Worm (Caenorhabditis elegans) whole organism, mixed stage, embryonic: ENCODE measurements around the gene F01G4.4.
A peak's percentile ranks its signal among the peaks of the same experiment; 100 is the strongest.

ENCODE experiments used
- M03D4.4 ChIP-seq: sonication (generic microtip); optimal IDR thresholded peaks from 2 replicates; lab custom pipeline; 2017; ENCODE audit warnings: mild to moderate bottlenecking, missing genetic modification characterization, missing compliant biosample characterization
- ceh-39 ChIP-seq: fragments of 150-350 bp; optimal IDR thresholded peaks from 2 replicates; lab custom pipeline; 2014; ENCODE audit warnings: missing biosample characterization, missing genetic modification characterization
- ceh-43 ChIP-seq: fragments of 200-800 bp; sonication (Bioruptor generic); optimal IDR thresholded peaks from 2 replicates; lab custom pipeline; 2018; ENCODE audit warnings: mild to moderate bottlenecking, missing genetic modification characterization, moderate library complexity, missing compliant biosample characterization
- ceh-83 ChIP-seq: fragments of 200-800 bp; sonication (Bioruptor generic); optimal IDR thresholded peaks from 2 replicates; lab custom pipeline; 2018; ENCODE audit warnings: mild to moderate bottlenecking, missing genetic modification characterization, missing compliant biosample characterization
- ces-1 ChIP-seq: fragments of 150-350 bp; optimal IDR thresholded peaks from 2 replicates; lab custom pipeline; 2014; ENCODE audit warnings: missing biosample characterization, missing genetic modification reagents, missing genetic modification characterization
- cnd-1 ChIP-seq: fragments of 200-800 bp; sonication (Bioruptor generic); optimal IDR thresholded peaks from 2 replicates; lab custom pipeline; 2018; ENCODE audit warnings: mild to moderate bottlenecking, missing genetic modification characterization, missing compliant biosample characterization
- drap-1 ChIP-seq: fragments of 200-800 bp; sonication (Bioruptor generic); optimal IDR thresholded peaks from 3 replicates; lab custom pipeline; 2018; ENCODE audit warnings: mild to moderate bottlenecking, missing genetic modification characterization, missing compliant biosample characterization
- elt-1 ChIP-seq: sonication (generic microtip); optimal IDR thresholded peaks from 2 replicates; lab custom pipeline; 2017; ENCODE audit warnings: missing genetic modification characterization, mild to moderate bottlenecking, missing compliant biosample characterization, antibody characterized with exemption, moderate library complexity, borderline replicate concordance; ENCODE audit not compliant: insufficient read depth
- elt-3 ChIP-seq: fragments of 150-350 bp; optimal IDR thresholded peaks from 2 replicates; lab custom pipeline; 2014; ENCODE audit warnings: missing biosample characterization, missing genetic modification characterization
- ham-2 ChIP-seq: fragments of 200-800 bp; sonication (Bioruptor generic); optimal IDR thresholded peaks from 2 replicates; lab custom pipeline; 2018; ENCODE audit warnings: mild to moderate bottlenecking, missing genetic modification characterization, missing compliant biosample characterization
- hlh-1 ChIP-seq: fragments of 150-350 bp; optimal IDR thresholded peaks from 2 replicates; lab custom pipeline; 2014; ENCODE audit warnings: missing biosample characterization, missing genetic modification reagents, missing genetic modification characterization
- lin-13 ChIP-seq: fragments of 150-350 bp; optimal IDR thresholded peaks from 2 replicates; lab custom pipeline; 2014; ENCODE audit warnings: missing biosample characterization, missing genetic modification characterization
- lin-32 ChIP-seq: fragments of 200-800 bp; sonication (Bioruptor generic); optimal IDR thresholded peaks from 2 replicates; lab custom pipeline; 2018; ENCODE audit warnings: mild to moderate bottlenecking, missing genetic modification characterization, missing compliant biosample characterization
- lsy-2 ChIP-seq: fragments of 150-350 bp; optimal IDR thresholded peaks from 2 replicates; lab custom pipeline; 2014; ENCODE audit warnings: missing biosample characterization, missing genetic modification characterization
- mab-5 ChIP-seq: fragments of 150-350 bp; optimal IDR thresholded peaks from 2 replicates; lab custom pipeline; 2014; ENCODE audit warnings: missing biosample characterization, missing genetic modification characterization
- mep-1 ChIP-seq: fragments of 150-350 bp; optimal IDR thresholded peaks from 2 replicates; lab custom pipeline; 2017; ENCODE audit warnings: missing biosample characterization, missing genetic modification reagents, missing genetic modification characterization, inconsistent platforms
- mls-2 ChIP-seq: sonication (generic microtip); optimal IDR thresholded peaks from 2 replicates; lab custom pipeline; 2016; ENCODE audit warnings: mild to moderate bottlenecking, missing genetic modification characterization, moderate library complexity, missing compliant biosample characterization
- nhr-12 ChIP-seq: fragments of 150-350 bp; optimal IDR thresholded peaks from 2 replicates; lab custom pipeline; 2014; ENCODE audit warnings: missing biosample characterization, missing genetic modification characterization
- nhr-2 ChIP-seq: fragments of 150-350 bp; optimal IDR thresholded peaks from 2 replicates; lab custom pipeline; 2014; ENCODE audit warnings: missing biosample characterization, missing genetic modification characterization
- nhr-237 ChIP-seq: fragments of 150-350 bp; optimal IDR thresholded peaks from 2 replicates; lab custom pipeline; 2014; ENCODE audit warnings: missing biosample characterization, missing genetic modification characterization
- pha-4 ChIP-seq: fragments of 150-350 bp; optimal IDR thresholded peaks from 2 replicates; lab custom pipeline; 2018; ENCODE audit warnings: missing biosample characterization, missing genetic modification reagents, missing genetic modification characterization
- snpc-4 ChIP-seq: fragments of 150-350 bp; optimal IDR thresholded peaks from 2 replicates; lab custom pipeline; 2014; ENCODE audit warnings: missing biosample characterization, missing genetic modification characterization
- sptf-1 ChIP-seq: sonication (generic microtip); optimal IDR thresholded peaks from 2 replicates; lab custom pipeline; 2017; ENCODE audit warnings: mild to moderate bottlenecking, missing genetic modification characterization, moderate library complexity, missing compliant biosample characterization
- tbx-8 ChIP-seq: fragments of 200-800 bp; sonication (Bioruptor generic); optimal IDR thresholded peaks from 2 replicates; lab custom pipeline; 2018; ENCODE audit warnings: mild to moderate bottlenecking, missing genetic modification characterization, moderate library complexity, missing compliant biosample characterization
- unc-120 ChIP-seq: sonication (generic microtip); optimal IDR thresholded peaks from 2 replicates; lab custom pipeline; 2017; ENCODE audit warnings: missing genetic modification characterization, missing compliant biosample characterization; ENCODE audit not compliant: poor library complexity, severe bottlenecking
- unc-39 ChIP-seq: fragments of 150-350 bp; optimal IDR thresholded peaks from 2 replicates; lab custom pipeline; 2014; ENCODE audit warnings: missing biosample characterization, missing genetic modification characterization
- unc-62 ChIP-seq: fragments of 150-350 bp; optimal IDR thresholded peaks from 2 replicates; lab custom pipeline; 2014; ENCODE audit warnings: missing biosample characterization, missing genetic modification reagents, missing genetic modification characterization
- zip-8 ChIP-seq: fragments of 150-350 bp; optimal IDR thresholded peaks from 2 replicates; lab custom pipeline; 2014; ENCODE audit warnings: missing biosample characterization, missing genetic modification characterization
- ztf-11 ChIP-seq: fragments of 150-350 bp; optimal IDR thresholded peaks from 2 replicates; lab custom pipeline; 2014; ENCODE audit warnings: missing biosample characterization, missing genetic modification characterization

The F01G4.4 gene

DNA sequence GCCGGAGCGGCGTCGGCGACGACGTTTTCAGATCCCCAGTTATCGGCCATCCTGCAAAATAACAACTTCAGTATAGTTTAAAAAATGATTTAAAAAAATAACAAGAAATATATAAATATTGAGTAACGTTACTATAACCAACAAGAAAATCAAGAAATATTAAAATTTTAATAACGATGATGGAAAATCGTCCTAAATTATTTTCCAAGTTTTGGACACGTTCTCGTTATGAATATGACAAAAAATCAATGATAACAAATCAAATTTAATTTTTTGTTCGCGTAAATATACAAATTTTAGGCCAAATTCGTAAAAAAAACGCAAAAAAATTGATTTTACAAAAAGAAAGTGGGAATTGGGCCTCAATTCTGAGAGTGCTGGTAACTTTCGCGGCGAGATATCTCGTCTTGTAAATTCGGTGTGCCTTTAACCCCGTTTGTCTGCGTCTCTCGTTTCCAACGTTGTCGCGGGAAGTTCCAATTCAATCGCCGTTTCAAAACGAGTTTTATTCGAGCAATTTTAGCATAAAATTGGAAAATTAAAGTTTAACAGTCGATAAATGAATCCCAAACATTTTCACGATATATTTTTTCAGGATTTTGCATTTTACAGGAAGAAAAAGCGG is 32.0 kb upstream of the F01G4.4 start, which contains the start of gene rps-5 (continued):
- no peak for TF ChIP-seq nhr-2 (tag; lab: Kevin White, UChicago)

DNA sequence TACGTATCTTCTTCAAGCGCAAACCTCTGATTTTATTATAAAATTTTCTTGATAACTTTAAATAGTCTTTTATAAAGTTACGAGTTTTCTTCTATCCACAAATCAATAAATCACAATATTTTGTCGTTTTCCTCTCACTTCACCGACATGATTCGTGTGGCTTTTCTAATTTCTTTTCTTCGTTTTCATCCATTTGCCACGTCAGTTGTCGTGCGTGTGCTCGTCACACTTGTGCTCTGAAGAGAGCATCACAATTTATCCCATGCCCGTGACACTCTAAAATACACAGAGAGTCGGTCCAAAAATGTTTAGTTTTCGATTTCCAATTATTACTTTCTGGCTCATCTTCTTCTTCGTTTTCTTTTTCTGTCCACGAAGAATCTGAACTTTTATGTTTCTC is 31.2 kb upstream of the F01G4.4 start:
- no peak for TF ChIP-seq tbx-8 (GFP tag; lab: Kevin White, UChicago)
- TF ChIP-seq hlh-1 (tag; lab: Kevin White, UChicago) = peak; percentile 75
- no peak for TF ChIP-seq nhr-2 (tag; lab: Kevin White, UChicago)
- no peak for TF ChIP-seq ceh-43
- TF ChIP-seq, all 35 proteins: peak for 1

DNA sequence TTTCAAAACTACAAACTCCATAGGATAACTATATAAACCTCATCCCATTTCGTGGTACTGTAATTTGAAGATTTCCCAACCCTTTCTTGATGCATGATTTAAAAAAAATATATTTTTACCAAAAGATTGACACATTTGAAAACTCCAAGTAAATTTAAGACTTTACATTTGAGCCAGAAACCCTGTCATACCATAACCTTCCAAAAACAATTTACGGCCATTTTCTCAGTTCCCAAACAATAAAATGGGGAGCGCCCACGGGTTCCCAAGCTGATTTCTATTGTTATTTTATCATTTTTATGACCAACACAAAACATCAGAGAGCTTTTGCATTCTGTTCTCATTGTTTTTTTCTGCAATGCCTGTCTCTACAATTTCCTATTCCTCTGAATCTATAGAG is 30.5 kb upstream of the F01G4.4 start, which contains the start of gene clc-9:
Gene clc-9, plus strand, starts transcription at position 301 of the 400 bp plus-strand sequence.
- TF ChIP-seq hlh-1 (tag; lab: Kevin White, UChicago) (no peak), ces-1 (GFP tag; lab: Kevin White, UChicago) (no peak), elt-3 (no peak), lsy-2 (tag; lab: Kevin White, UChicago) (no peak), sptf-1 (tag; lab: Kevin White, UChicago) (no peak), mab-5 (no peak), ceh-83 (GFP tag; lab: Kevin White, UChicago) (no peak), drap-1 (GFP tag; lab: Kevin White, UChicago) (no peak), nhr-12 (tag; lab: Kevin White, UChicago) (no peak), zip-8 (tag; lab: Kevin White, UChicago) (no peak), mep-1 (tag; lab: Kevin White, UChicago) (no peak), ztf-11 (tag; lab: Kevin White, UChicago) (no peak)

DNA sequence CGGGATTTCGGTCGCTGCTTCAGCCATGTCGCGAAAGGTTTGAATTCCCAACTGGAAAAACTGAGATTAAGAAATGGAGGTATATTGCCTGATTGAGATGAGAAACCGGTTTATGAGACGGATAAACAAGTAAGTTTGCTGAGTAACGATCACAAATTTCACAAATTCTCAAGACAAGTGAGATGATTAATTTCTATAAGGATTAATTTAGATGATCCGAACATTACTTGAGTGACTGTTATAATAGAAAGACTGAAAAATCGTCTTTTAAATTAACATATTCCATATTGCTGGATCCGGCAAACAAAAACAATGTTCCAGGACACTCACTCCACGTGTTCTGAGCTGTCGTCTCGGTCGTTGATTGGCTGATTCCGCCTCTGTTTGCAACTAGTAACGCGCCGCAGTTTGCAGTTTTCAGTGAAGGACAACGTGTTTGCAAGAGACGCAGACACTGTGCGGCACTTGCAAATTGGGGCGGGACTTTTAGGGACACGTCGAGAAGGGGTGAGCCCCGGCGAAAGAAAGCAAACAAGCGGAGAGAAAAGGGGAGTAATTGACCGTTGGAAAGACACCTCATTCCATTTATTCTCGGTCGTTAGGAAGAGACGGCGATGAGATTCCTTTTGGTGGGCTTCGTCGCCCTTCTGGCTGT is 24.2 kb upstream of the F01G4.4 start, which contains the start of the genes imp-2 and enpl-1:
Gene imp-2, minus strand, starts transcription at position 51 of the 655 bp plus-strand sequence.
Gene enpl-1, plus strand, starts transcription at position 462 of the 655 bp plus-strand sequence.
- TF ChIP-seq pha-4 (tag; lab: Kevin White, UChicago) = peak; percentile 73
- TF ChIP-seq snpc-4 (tag; lab: Kevin White, UChicago) = no peak
- peak; percentile 38 for TF ChIP-seq ceh-43
- TF ChIP-seq elt-1 (tag; lab: Kevin White, UChicago) = no peak
- TF ChIP-seq hlh-1 (tag; lab: Kevin White, UChicago) = peak; percentile 60
- TF ChIP-seq cnd-1 (tag; lab: Kevin White, UChicago) = peak; percentile 58
- TF ChIP-seq ztf-11 (tag; lab: Kevin White, UChicago) = peak; percentile 18
- TF ChIP-seq ces-1 (GFP tag; lab: Kevin White, UChicago) = peak; percentile 88
- TF ChIP-seq lin-32 (GFP tag; lab: Kevin White, UChicago) = no peak
- TF ChIP-seq nhr-237 = peak; percentile 50
- peak; percentile 88 for TF ChIP-seq lin-13 (tag; lab: Kevin White, UChicago)
- TF ChIP-seq mep-1 (tag; lab: Kevin White, UChicago) = peak; percentile 93
- TF ChIP-seq mab-5 = no peak
- peak; percentile 31 for TF ChIP-seq unc-62 (GFP tag; lab: Kevin White, UChicago)
- TF ChIP-seq ham-2 = peak; percentile 79
- peak; percentile 85 for TF ChIP-seq ceh-39
- no peak for TF ChIP-seq ceh-83 (GFP tag; lab: Kevin White, UChicago)
- peak; percentile 60 for TF ChIP-seq drap-1 (GFP tag; lab: Kevin White, UChicago)
- no peak for TF ChIP-seq nhr-12 (tag; lab: Kevin White, UChicago)
- TF ChIP-seq M03D4.4 = peak; percentile 62
- TF ChIP-seq nhr-2 (tag; lab: Kevin White, UChicago) = peak; percentile 57
- peak; percentile 74 for TF ChIP-seq mls-2
- TF ChIP-seq sptf-1 (tag; lab: Kevin White, UChicago) = peak; percentile 79
- peak; percentile 87 for TF ChIP-seq lsy-2 (tag; lab: Kevin White, UChicago)
- peak; percentile 98 for TF ChIP-seq unc-120 (tag; lab: Kevin White, UChicago)

DNA sequence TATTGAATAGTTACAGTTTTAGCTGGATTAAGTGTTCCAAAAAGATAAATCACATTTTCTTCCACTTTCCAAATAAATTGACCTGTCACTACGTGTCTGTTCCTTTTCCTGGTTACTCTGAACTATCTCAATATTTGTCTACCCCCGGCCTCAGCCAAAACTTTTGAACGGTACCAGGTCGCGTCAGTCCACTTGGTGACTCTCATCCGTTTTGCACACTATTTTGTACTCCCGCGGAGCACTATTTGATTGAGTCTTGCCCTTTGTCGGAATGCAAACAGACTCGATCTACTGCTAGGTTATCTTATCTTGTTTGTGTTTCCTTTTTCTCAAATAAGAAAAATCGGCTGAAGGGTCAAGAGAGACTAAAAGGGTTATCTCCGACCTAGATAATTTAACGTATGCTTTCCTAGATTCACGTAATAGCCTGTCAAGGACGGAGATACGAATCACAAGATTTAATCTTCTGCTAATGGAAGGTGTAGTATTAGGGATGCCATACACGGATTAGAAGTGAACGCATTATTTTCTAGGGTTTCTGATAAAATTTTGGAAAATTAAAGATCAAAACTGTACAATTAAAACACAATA is 23.1 kb upstream of the F01G4.4 start:
- TF ChIP-seq nhr-2 (tag; lab: Kevin White, UChicago) = peak; percentile 50
- no peak for TF ChIP-seq unc-39
- TF ChIP-seq ztf-11 (tag; lab: Kevin White, UChicago) = no peak
- no peak for TF ChIP-seq ceh-39
- TF ChIP-seq elt-1 (tag; lab: Kevin White, UChicago) = peak; percentile 95
- no peak for TF ChIP-seq mep-1 (tag; lab: Kevin White, UChicago)
- peak; percentile 10 for TF ChIP-seq pha-4 (tag; lab: Kevin White, UChicago)
- no peak for TF ChIP-seq lin-32 (GFP tag; lab: Kevin White, UChicago)
- TF ChIP-seq ham-2 = peak; percentile 74
- TF ChIP-seq lin-13 (tag; lab: Kevin White, UChicago) = no peak
